Worm (Caenorhabditis elegans) whole organism, young adult: ENCODE data around the gene comt-5.

Experiments
- B0019.2 ChIP-seq: fragments of 200-800 bp; sonication (Bioruptor generic); conservative IDR thresholded peaks from 2 replicates; pipeline ENCODE4 v1.3.6; 2022; ENCODE audit warnings: missing genetic modification reagents, missing genetic modification characterization, missing compliant biosample characterization
- B0336.3 ChIP-seq: fragments of 200-800 bp; sonication (Bioruptor generic); IDR thresholded peaks from 2 replicates; pipeline ENCODE4 v1.3.6; 2022; ENCODE audit warnings: missing genetic modification characterization, missing compliant biosample characterization
- C17E4.6 ChIP-seq: fragments of 200-800 bp; sonication (Bioruptor generic); IDR thresholded peaks from 2 replicates; pipeline ENCODE4 v1.3.6; 2022; ENCODE audit warnings: missing genetic modification reagents, missing genetic modification characterization, missing compliant biosample characterization
- F22D6.2 ChIP-seq: sonication (generic microtip); optimal IDR thresholded peaks from 2 replicates; lab custom pipeline; 2016; ENCODE audit warnings: mild to moderate bottlenecking, missing genetic modification characterization, missing compliant biosample characterization
- F23B12.7 ChIP-seq: sonication (generic microtip); optimal IDR thresholded peaks from 2 replicates; lab custom pipeline; 2017; ENCODE audit warnings: missing genetic modification characterization, mild to moderate bottlenecking, missing compliant biosample characterization, antibody characterized with exemption, moderate library complexity; ENCODE audit not compliant: insufficient read depth
- F37B4.10 ChIP-seq: fragments of 200-800 bp; sonication (Bioruptor generic); IDR thresholded peaks from 2 replicates; pipeline ENCODE4 v1.3.6; 2022; ENCODE audit warnings: missing genetic modification characterization, missing compliant biosample characterization
- F52B5.7 ChIP-seq: sonication (generic microtip); optimal IDR thresholded peaks from 2 replicates; lab custom pipeline; 2016; ENCODE audit warnings: mild to moderate bottlenecking, missing genetic modification characterization, missing compliant biosample characterization
- Y53F4B.3 ChIP-seq: fragments of 200-800 bp; sonication (Bioruptor generic); IDR thresholded peaks from 2 replicates; pipeline ENCODE4 v1.3.6; 2022; ENCODE audit warnings: missing genetic modification reagents, missing genetic modification characterization, missing compliant biosample characterization
- Y56A3A.18 ChIP-seq: fragments of 200-800 bp; sonication (Bioruptor generic); IDR thresholded peaks from 2 replicates; pipeline ENCODE4 v1.3.6; 2022; ENCODE audit warnings: missing genetic modification reagents, missing genetic modification characterization, missing compliant biosample characterization
- ama-1 ChIP-seq, 3 experiments: fragments of 150-350 bp in 1 of 3; sonication (generic microtip) in 2 of 3; optimal IDR thresholded peaks; 2 replicates each; lab custom pipeline; 2014 to 2018; ENCODE audit warnings: missing biosample characterization in 2 of 3, missing genetic modification characterization in 2 of 3, missing genetic modification reagents in 2 of 3
- bed-2 ChIP-seq: fragments of 200-800 bp; sonication (Bioruptor generic); IDR thresholded peaks from 2 replicates; pipeline ENCODE4 v1.3.6; 2022; ENCODE audit warnings: missing genetic modification reagents, missing genetic modification characterization, missing compliant biosample characterization
- ccch-3 ChIP-seq: fragments of 200-800 bp; sonication (Bioruptor generic); optimal IDR thresholded peaks from 2 replicates; lab custom pipeline; 2018; ENCODE audit warnings: mild to moderate bottlenecking, missing genetic modification characterization, missing compliant biosample characterization
- cebp-2 ChIP-seq: fragments of 200-800 bp; sonication (Bioruptor generic); IDR thresholded peaks from 2 replicates; pipeline ENCODE4 v1.3.6; 2022; ENCODE audit warnings: missing genetic modification characterization, missing compliant biosample characterization
- ceh-27 ChIP-seq: fragments of 200-800 bp; sonication (Bioruptor generic); optimal IDR thresholded peaks from 2 replicates; lab custom pipeline; 2018; ENCODE audit warnings: mild to moderate bottlenecking, missing genetic modification characterization, moderate library complexity, missing compliant biosample characterization
- ceh-79 ChIP-seq: sonication (generic microtip); optimal IDR thresholded peaks from 2 replicates; lab custom pipeline; 2017; ENCODE audit warnings: mild to moderate bottlenecking, missing genetic modification characterization, missing compliant biosample characterization
- dpl-1 ChIP-seq: fragments of 150-350 bp; optimal IDR thresholded peaks from 2 replicates; lab custom pipeline; 2014; ENCODE audit warnings: missing biosample characterization, missing genetic modification reagents, missing genetic modification characterization
- ets-4 ChIP-seq: fragments of 200-800 bp; sonication (Bioruptor generic); optimal IDR thresholded peaks from 2 replicates; lab custom pipeline; 2018; ENCODE audit warnings: mild to moderate bottlenecking, missing genetic modification characterization, missing compliant biosample characterization
- gei-17 ChIP-seq: fragments of 200-800 bp; sonication (Bioruptor generic); optimal IDR thresholded peaks from 2 replicates; lab custom pipeline; 2018; ENCODE audit warnings: mild to moderate bottlenecking, missing genetic modification characterization, missing compliant biosample characterization
- hrde-1 ChIP-seq: sonication (generic microtip); optimal IDR thresholded peaks from 2 replicates; lab custom pipeline; 2016; ENCODE audit warnings: missing genetic modification characterization, mild to moderate bottlenecking, missing compliant biosample characterization, moderate library complexity, missing genotype, missing genetic modification reagents, borderline replicate concordance
- lag-1 ChIP-seq: fragments of 200-800 bp; sonication (Bioruptor generic); IDR thresholded peaks from 2 replicates; pipeline ENCODE4 v1.3.6; 2022; ENCODE audit warnings: missing genetic modification reagents, missing genetic modification characterization, missing compliant biosample characterization
- let-526 ChIP-seq: fragments of 200-800 bp; sonication (Bioruptor generic); IDR thresholded peaks from 2 replicates; pipeline ENCODE4 v1.3.6; 2022; ENCODE audit warnings: missing genetic modification reagents, missing genetic modification characterization, missing compliant biosample characterization
- lin-26 ChIP-seq: fragments of 200-800 bp; sonication (Bioruptor generic); IDR thresholded peaks from 2 replicates; pipeline ENCODE4 v1.3.6; 2022; ENCODE audit warnings: missing genetic modification reagents, missing genetic modification characterization, missing compliant biosample characterization
- madf-3 ChIP-seq: fragments of 200-800 bp; sonication (Bioruptor generic); IDR thresholded peaks from 2 replicates; pipeline ENCODE4 v1.3.6; 2022; ENCODE audit warnings: missing genetic modification reagents, missing genetic modification characterization, missing compliant biosample characterization
- mel-28 ChIP-seq: sonication (generic microtip); optimal IDR thresholded peaks from 2 replicates; lab custom pipeline; 2016; ENCODE audit warnings: borderline replicate concordance, mild to moderate bottlenecking, missing genetic modification characterization, missing compliant biosample characterization
- mxl-1 ChIP-seq: sonication (generic microtip); optimal IDR thresholded peaks from 2 replicates; lab custom pipeline; 2016; ENCODE audit warnings: missing genetic modification characterization, missing compliant biosample characterization
- nfyb-1 ChIP-seq: fragments of 200-800 bp; sonication (Bioruptor generic); IDR thresholded peaks from 2 replicates; pipeline ENCODE4 v1.3.6; 2022; ENCODE audit warnings: missing genetic modification reagents, missing genetic modification characterization, missing compliant biosample characterization
- nhr-90 ChIP-seq: sonication (generic microtip); optimal IDR thresholded peaks from 2 replicates; lab custom pipeline; 2016; ENCODE audit warnings: missing genotype, mild to moderate bottlenecking, missing genetic modification characterization, missing compliant biosample characterization
- pbrm-1 ChIP-seq: fragments of 200-800 bp; sonication (Bioruptor generic); IDR thresholded peaks from 2 replicates; pipeline ENCODE4 v1.3.6; 2022; ENCODE audit warnings: missing genetic modification reagents, missing genetic modification characterization, missing compliant biosample characterization
- rcor-1 ChIP-seq: fragments of 200-800 bp; sonication (Bioruptor generic); IDR thresholded peaks from 2 replicates; pipeline ENCODE4 v1.3.6; 2022; ENCODE audit warnings: missing genetic modification reagents, missing genetic modification characterization, missing compliant biosample characterization
- sea-2 ChIP-seq: fragments of 200-800 bp; sonication (Bioruptor generic); IDR thresholded peaks from 2 replicates; pipeline ENCODE4 v1.3.6; 2022; ENCODE audit warnings: missing genetic modification characterization, missing compliant biosample characterization
- snpc-1.3 ChIP-seq: sonication (generic microtip); optimal IDR thresholded peaks from 2 replicates; lab custom pipeline; 2017; ENCODE audit warnings: missing genetic modification characterization, mild to moderate bottlenecking, missing compliant biosample characterization, antibody characterized with exemption, moderate library complexity, missing genotype, missing genetic modification reagents; ENCODE audit not compliant: insufficient read depth
- sptf-2 ChIP-seq: fragments of 200-800 bp; sonication (Bioruptor generic); optimal IDR thresholded peaks from 2 replicates; lab custom pipeline; 2018; ENCODE audit warnings: mild to moderate bottlenecking, missing genetic modification characterization, missing compliant biosample characterization
- zfh-2 ChIP-seq: fragments of 200-800 bp; sonication (Bioruptor generic); conservative IDR thresholded peaks from 2 replicates; pipeline ENCODE4 v1.3.6; 2022; ENCODE audit warnings: missing genetic modification reagents, missing genetic modification characterization, missing compliant biosample characterization
- zim-3 ChIP-seq: sonication (generic microtip); optimal IDR thresholded peaks from 2 replicates; lab custom pipeline; 2017; ENCODE audit warnings: mild to moderate bottlenecking, missing genetic modification characterization, moderate library complexity, missing compliant biosample characterization
- ztf-26 ChIP-seq: sonication (generic microtip); optimal IDR thresholded peaks from 2 replicates; lab custom pipeline; 2017; ENCODE audit warnings: missing genetic modification characterization, missing compliant biosample characterization
- ztf-6 ChIP-seq: fragments of 200-800 bp; sonication (Bioruptor generic); IDR thresholded peaks from 2 replicates; pipeline ENCODE4 v1.3.6; 2022; ENCODE audit warnings: missing genetic modification reagents, missing genetic modification characterization, missing compliant biosample characterization

The comt-5 gene

ce11 chrV:2035545-2035944, 17.9 kb downstream of the comt-5 start, which contains the start of gene srab-23:
Gene srab-23 (minus strand): TSS chrV:2035645.
- TF ChIP-seq lin-26 (GFP tag; lab: Robert Waterston, UW), result no peak
- no peak for TF ChIP-seq F23B12.7
- no peak for TF ChIP-seq nfyb-1 (GFP tag; lab: Robert Waterston, UW)
- TF ChIP-seq mel-28, result no peak
- TF ChIP-seq B0336.3 (GFP tag; lab: Robert Waterston, UW), result no peak
- no peak for TF ChIP-seq ceh-27
- no peak for TF ChIP-seq F22D6.2
- no peak for TF ChIP-seq Y56A3A.18 (GFP tag; lab: Robert Waterston, UW)
- TF ChIP-seq snpc-1.3, result no peak

- no peak for TF ChIP-seq ccch-3 (GFP tag; lab: Kevin White, UChicago)
- TF ChIP-seq cebp-2, result no peak
- TF ChIP-seq rcor-1 (GFP tag; lab: Robert Waterston, UW), result no peak
- no peak for TF ChIP-seq sptf-2 (GFP tag; lab: Kevin White, UChicago)
- TF ChIP-seq mxl-1, result no peak
- TF ChIP-seq gei-17 (GFP tag; lab: Kevin White, UChicago), result no peak
- TF ChIP-seq, all 124 proteins: peak for 0
Observed at ce11 chrV:2031454-2031853, 22.0 kb downstream of the comt-5 start, which contains the start of gene hil-6. Gene hil-6 (minus strand): TSS chrV:2031554.

ce11 chrV:2030661-2031060, 22.7 kb downstream of the comt-5 start:
- TF ChIP-seq zfh-2 (GFP tag; lab: Robert Waterston, UW) (peak; percentile 46; the same call in 1 of the 2 replicates), let-526 (GFP tag; lab: Robert Waterston, UW) (no peak), madf-3 (GFP tag; lab: Robert Waterston, UW) (0 out of 2 replicates have a peak, but pooled peaks have one; percentile 51)

- TF ChIP-seq zfh-2 (GFP tag; lab: Robert Waterston, UW), result no peak
- TF ChIP-seq pbrm-1 (GFP tag; lab: Robert Waterston, UW), result no peak
- TF ChIP-seq F37B4.10, result no peak
- no peak for TF ChIP-seq nhr-90 (tag; lab: Kevin White, UChicago)
- no peak for TF ChIP-seq ceh-79
- TF ChIP-seq hrde-1 (tag; lab: Kevin White, UChicago), result no peak
- TF ChIP-seq ets-4, result no peak
- TF ChIP-seq F23B12.7, result no peak
- TF ChIP-seq lin-26 (GFP tag; lab: Robert Waterston, UW), result no peak
- no peak for TF ChIP-seq F52B5.7
- no peak for TF ChIP-seq bed-2 (GFP tag; lab: Robert Waterston, UW)
- no peak for TF ChIP-seq B0019.2 (GFP tag; lab: Robert Waterston, UW)
- TF ChIP-seq zim-3 (tag; lab: Kevin White, UChicago), result no peak
- no peak for TF ChIP-seq C17E4.6
- no peak for TF ChIP-seq Y53F4B.3 (GFP tag; lab: Robert Waterston, UW)
- TF ChIP-seq dpl-1, result no peak
- no peak for TF ChIP-seq lag-1
- TF ChIP-seq sea-2 (GFP tag; lab: Robert Waterston, UW), result no peak
Observed at ce11 chrV:2029877-2030276, 23.5 kb downstream of the comt-5 start, which contains the start of gene F59A7.12. Gene F59A7.12 (plus strand): TSS chrV:2030177.

ce11 chrV:2027787-2028186, 25.6 kb downstream of the comt-5 start, which contains the start of gene srab-13:
Gene srab-13 (minus strand): TSS chrV:2027887.
- TF ChIP-seq zfh-2 (GFP tag; lab: Robert Waterston, UW) (no peak), mel-28 (no peak), ztf-26 (no peak), ama-1 (optimal IDR thresholded peaks at IDR 0.05; lab: Kevin White, UChicago) (no peak), ama-1 (GFP tag; optimal IDR thresholded peaks at IDR 0.05; lab: Kevin White, UChicago) (no peak), cebp-2 (no peak), ztf-6 (GFP tag; lab: Robert Waterston, UW) (no peak)
